Worm (Caenorhabditis elegans): Measurements from ENCODE around the gene C33C12.11.

DNA sequence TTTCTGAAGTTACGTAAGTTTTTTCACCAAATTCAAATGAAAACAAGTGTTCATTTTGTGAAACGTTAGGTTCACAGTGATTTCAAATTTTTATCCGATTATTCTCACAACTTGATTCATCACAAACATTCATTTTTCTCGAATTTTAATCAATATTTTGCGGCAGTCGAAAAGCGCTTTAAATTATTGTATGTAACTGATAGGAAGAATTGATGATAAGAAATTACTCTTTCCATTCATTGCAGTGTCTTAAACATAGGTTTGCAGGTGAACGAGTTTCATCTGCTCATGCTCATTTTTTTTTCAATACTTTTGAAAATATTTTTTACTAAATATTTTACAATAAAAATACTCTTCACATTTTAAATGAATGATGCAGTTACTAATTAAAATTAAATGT is 11.2 kb downstream of the C33C12.11 start:
- TF ChIP-seq ama-1 (optimal IDR thresholded peaks at IDR 0.05) = no peak
- no peak for TF ChIP-seq ama-1 (GFP tag; optimal IDR thresholded peaks at IDR 0.05)
- no peak for TF ChIP-seq tbx-9 (tag; optimal IDR thresholded peaks at IDR 0.05; ENCODE audit: borderline replicate concordance)
- TF ChIP-seq ztf-6 (GFP tag; IDR thresholded peaks at IDR 0.05) = no peak
- TF ChIP-seq B0019.2 (GFP tag; conservative IDR thresholded peaks at IDR 0.05) = no peak
- no peak for TF ChIP-seq somi-1 (GFP tag; optimal IDR thresholded peaks at IDR 0.05)
- TF ChIP-seq unc-62 (GFP tag; optimal IDR thresholded peaks at IDR 0.05) = no peak
- TF ChIP-seq F33H1.4 (GFP tag; IDR thresholded peaks at IDR 0.05) = no peak
- no peak for TF ChIP-seq nhr-27 (tag; optimal IDR thresholded peaks at IDR 0.05)
- no peak for TF ChIP-seq Y95B8A.8 (GFP tag; IDR thresholded peaks at IDR 0.05)
- no peak for TF ChIP-seq dox-1 (GFP tag; IDR thresholded peaks at IDR 0.05)
- no peak for TF ChIP-seq ztf-22 (GFP tag; optimal IDR thresholded peaks at IDR 0.05)
